Fruit fly (Drosophila melanogaster) Kc167 (cell line): ENCODE data around the gene pr.

Experiments
- Myc ChIP-seq: fragments of >200 bp; optimal IDR thresholded peaks from 2 replicates; lab custom pipeline; 2017; ENCODE audit warnings: missing external identifiers
- h ChIP-seq: fragments of >200 bp; optimal IDR thresholded peaks from 3 replicates; lab custom pipeline; 2018; ENCODE audit warnings: missing external identifiers
- insv ChIP-seq: fragments of >200 bp; optimal IDR thresholded peaks from 3 replicates; lab custom pipeline; 2018; ENCODE audit warnings: missing external identifiers

DNA sequence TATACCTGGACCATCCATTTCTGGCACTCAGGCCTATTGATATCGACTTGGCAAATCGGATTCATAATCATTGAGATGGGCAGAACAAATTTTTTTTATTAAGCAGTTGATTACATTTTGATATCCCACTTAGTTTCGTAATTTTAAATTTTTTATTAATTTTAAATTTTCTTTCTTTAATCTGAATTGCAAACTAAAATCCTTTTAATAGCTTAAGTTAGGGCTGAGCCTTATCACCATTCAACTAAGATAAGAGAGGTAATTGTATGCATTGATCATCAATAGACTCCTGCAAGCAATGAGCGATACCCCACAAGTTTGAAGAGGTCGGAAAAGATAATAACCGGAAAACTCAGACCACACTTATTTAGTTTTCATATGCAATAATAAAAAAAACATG is 28.8 kb upstream of the pr start, which contains the start of gene CG13970:
- no peak for TF ChIP-seq h (lab: Kevin White, UChicago)
- no peak for TF ChIP-seq insv (lab: Kevin White, UChicago)
- TF ChIP-seq Myc, result no peak
